Fruit fly (Drosophila melanogaster) S2 (cell line): ENCODE data around the gene Nop56.

Experiments used
- CG8478 ChIP-seq: fragments of >200 bp; optimal IDR thresholded peaks from 2 replicates; lab custom pipeline; 2018
- CTCF ChIP-seq, 2 experiments: fragments of >200 bp; optimal IDR thresholded peaks; 2 replicates each; lab custom pipeline; 2018

DNA sequence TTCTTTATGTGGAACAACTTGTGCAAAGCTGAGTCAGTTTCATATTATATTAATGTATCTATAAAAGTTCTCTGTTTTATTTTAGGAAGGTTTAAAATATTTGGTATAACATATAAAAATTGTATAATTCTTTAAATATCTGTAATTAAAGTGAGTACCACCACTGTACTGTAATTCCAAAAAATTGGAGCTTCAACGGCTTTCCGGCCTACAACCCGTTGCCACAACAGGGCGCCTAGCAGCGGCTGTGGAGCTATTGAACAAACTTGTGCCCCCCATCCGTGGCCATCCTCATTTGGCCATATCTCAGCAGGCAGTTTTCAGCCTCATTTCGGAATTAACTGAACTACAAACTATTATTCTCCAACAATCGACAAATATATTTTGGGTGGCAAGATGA lies 15.2 kb downstream of the Nop56 start, which contains the start of gene CG13855:
- TF ChIP-seq CTCF (optimal IDR thresholded peaks at IDR 0.05; lab: Kevin White, UChicago) (no peak), CG8478 (lab: Kevin White, UChicago) (no peak)
